Worm (Caenorhabditis elegans): ENCODE data around the gene F29B9.7.

F29B9.7 gene

ce11 chrIV:4612597-4612996, 37.0 kb upstream of the F29B9.7 start:
- TF ChIP-seq tlp-1 (tag; optimal IDR thresholded peaks at IDR 0.05) (no peak), lir-3 (tag; optimal IDR thresholded peaks at IDR 0.05; ENCODE audit: poor library complexity) (no peak), nhr-85 (tag) (no peak), C16A3.4 (tag; optimal IDR thresholded peaks at IDR 0.05) (no peak), nhr-28 (tag; optimal IDR thresholded peaks at IDR 0.05) (no peak), ceh-82 (tag; optimal IDR thresholded peaks at IDR 0.05) (no peak), lsy-2 (tag; optimal IDR thresholded peaks at IDR 0.05) (no peak), jun-1 (tag; optimal IDR thresholded peaks at IDR 0.05) (no peak)

- peak; percentile 96 for TF ChIP-seq dsc-1 (tag; optimal IDR thresholded peaks at IDR 0.05)
- no peak for TF ChIP-seq aly-2 (tag; optimal IDR thresholded peaks at IDR 0.05)
- no peak for TF ChIP-seq nhr-77 (tag; optimal IDR thresholded peaks at IDR 0.05)
- peak; percentile 59 for TF ChIP-seq nhr-71 (tag; optimal IDR thresholded peaks at IDR 0.05)
- no peak for TF ChIP-seq elt-3 (tag; optimal IDR thresholded peaks at IDR 0.05)
- TF ChIP-seq xbp-1 (tag; optimal IDR thresholded peaks at IDR 0.05) = no peak
- peak; percentile 32 for TF ChIP-seq sox-4 (tag; optimal IDR thresholded peaks at IDR 0.05)
- TF ChIP-seq pax-3 (tag; optimal IDR thresholded peaks at IDR 0.05) = peak; percentile 64
- TF ChIP-seq egl-13 (tag; optimal IDR thresholded peaks at IDR 0.05) = peak; percentile 66
- no peak for TF ChIP-seq nhr-28 (tag; optimal IDR thresholded peaks at IDR 0.05)
- TF ChIP-seq mep-1 (tag; optimal IDR thresholded peaks at IDR 0.05) = no peak
- peak; percentile 11 for TF ChIP-seq fkh-10 (GFP tag; optimal IDR thresholded peaks at IDR 0.05)
- TF ChIP-seq fkh-8 (tag; optimal IDR thresholded peaks at IDR 0.05) = peak; percentile 86
- TF ChIP-seq jun-1 (tag; optimal IDR thresholded peaks at IDR 0.05) = peak; percentile 17
- no peak for TF ChIP-seq lsy-2 (tag; optimal IDR thresholded peaks at IDR 0.05)
- peak; percentile 72 for TF ChIP-seq nhr-47 (tag; optimal IDR thresholded peaks at IDR 0.05)
Observed at ce11 chrIV:4613516-4613915, 36.0 kb upstream of the F29B9.7 start.

- no peak for TF ChIP-seq fos-1 (tag; optimal IDR thresholded peaks at IDR 0.05)
- no peak for TF ChIP-seq efl-1 (optimal IDR thresholded peaks at IDR 0.05)
- peak in 1 of 2 experiments; percentile 41 for TF ChIP-seq efl-1 (GFP tag; optimal IDR thresholded peaks at IDR 0.05 in 1 of 2)
Observed at ce11 chrIV:4623852-4624251, 25.7 kb upstream of the F29B9.7 start.

ce11 chrIV:4633393-4633792, 16.2 kb upstream of the F29B9.7 start, which contains the start of gene R105.1:
R105.1 (plus strand) TSS chrIV:4633693.
- TF ChIP-seq nhr-47 (tag; optimal IDR thresholded peaks at IDR 0.05) (no peak), grh-1 (GFP tag; IDR thresholded peaks at IDR 0.05) (no peak), tlp-1 (tag; optimal IDR thresholded peaks at IDR 0.05) (no peak), ceh-8 (GFP tag; optimal IDR thresholded peaks at IDR 0.05) (no peak), xbp-1 (tag; optimal IDR thresholded peaks at IDR 0.05) (no peak), ztf-11 (tag; optimal IDR thresholded peaks at IDR 0.05) (no peak), nhr-11 (tag; optimal IDR thresholded peaks at IDR 0.05) (no peak), unc-98 (GFP tag; IDR thresholded peaks at IDR 0.05) (no peak), unc-62 (GFP tag; optimal IDR thresholded peaks at IDR 0.05) (no peak)

ce11 chrIV:4636001-4636400, 13.6 kb upstream of the F29B9.7 start, which contains the start of gene R105.5:
R105.5 (plus strand) TSS chrIV:4636301.
- no peak for TF ChIP-seq sox-4 (tag; optimal IDR thresholded peaks at IDR 0.05)
- TF ChIP-seq unc-86 (tag; optimal IDR thresholded peaks at IDR 0.05) = no peak
- no peak for TF ChIP-seq rnt-1 (tag; optimal IDR thresholded peaks at IDR 0.05)
- no peak for TF ChIP-seq irx-1 (tag; optimal IDR thresholded peaks at IDR 0.05)
- no peak for TF ChIP-seq tbx-2 (tag; optimal IDR thresholded peaks at IDR 0.05)
- no peak for TF ChIP-seq nhr-76 (tag; optimal IDR thresholded peaks at IDR 0.05)
- no peak for TF ChIP-seq C16A3.4 (tag; optimal IDR thresholded peaks at IDR 0.05)
- TF ChIP-seq ceh-90 (tag; optimal IDR thresholded peaks at IDR 0.05) = no peak
- TF ChIP-seq sup-37 (GFP tag; optimal IDR thresholded peaks at IDR 0.05) = no peak
- TF ChIP-seq fkh-10 (GFP tag; optimal IDR thresholded peaks at IDR 0.05) = no peak
- TF ChIP-seq fos-1 (tag; optimal IDR thresholded peaks at IDR 0.05) = no peak
- TF ChIP-seq nhr-19 (GFP tag; conservative IDR thresholded peaks at IDR 0.05) = no peak
- TF ChIP-seq grh-1 (GFP tag; IDR thresholded peaks at IDR 0.05) = no peak
- no peak for TF ChIP-seq lin-13 (GFP tag; optimal IDR thresholded peaks at IDR 0.05)
- TF ChIP-seq ceh-82 (tag; optimal IDR thresholded peaks at IDR 0.05) = no peak
- TF ChIP-seq hpl-2 (GFP tag; optimal IDR thresholded peaks at IDR 0.05) = no peak
- no peak for TF ChIP-seq lsy-2 (tag; optimal IDR thresholded peaks at IDR 0.05)
- no peak for TF ChIP-seq elt-3 (tag; optimal IDR thresholded peaks at IDR 0.05)
